Fruit fly (Drosophila melanogaster) whole organism, adult: Measurements from ENCODE around the gene betaTub65B.

ENCODE experiments used
- CG11617 ChIP-seq: fragments of 200-800 bp; sonication (Bioruptor generic); optimal IDR thresholded peaks from 2 replicates; lab custom pipeline; 2017; ENCODE audit warnings: mild to moderate bottlenecking, missing biosample characterization, missing genetic modification reagents, missing genetic modification characterization
- CG12768 ChIP-seq: fragments of 200-800 bp; sonication (Bioruptor generic); optimal IDR thresholded peaks from 2 replicates; lab custom pipeline; 2017; ENCODE audit warnings: missing biosample characterization, missing genetic modification characterization, mild to moderate bottlenecking, moderate library complexity, missing genetic modification reagents
- CG14711 ChIP-seq: fragments of 200-800 bp; sonication (Bioruptor generic); optimal IDR thresholded peaks from 2 replicates; lab custom pipeline; 2018; ENCODE audit warnings: missing biosample characterization, mild to moderate bottlenecking, missing genetic modification characterization, moderate library complexity
- CG1620 ChIP-seq: fragments of 200-800 bp; sonication (Bioruptor generic); optimal IDR thresholded peaks from 2 replicates; lab custom pipeline; 2016; ENCODE audit warnings: missing biosample characterization, missing genetic modification characterization
- CG33017 ChIP-seq: fragments of 200-800 bp; sonication (Bioruptor generic); optimal IDR thresholded peaks from 2 replicates; lab custom pipeline; 2018; ENCODE audit warnings: missing biosample characterization, mild to moderate bottlenecking, missing genetic modification characterization, moderate library complexity
- CG5204 ChIP-seq: fragments of 200-800 bp; sonication (Bioruptor generic); optimal IDR thresholded peaks from 2 replicates; lab custom pipeline; 2016; ENCODE audit warnings: missing biosample characterization, missing genetic modification characterization
- CG7045 ChIP-seq: fragments of 200-800 bp; sonication (Bioruptor generic); optimal IDR thresholded peaks from 2 replicates; lab custom pipeline; 2017; ENCODE audit warnings: missing biosample characterization, mild to moderate bottlenecking, missing genetic modification characterization
- CG7101 ChIP-seq: fragments of 200-800 bp; sonication (Bioruptor generic); optimal IDR thresholded peaks from 2 replicates; lab custom pipeline; 2018; ENCODE audit warnings: missing biosample characterization, mild to moderate bottlenecking, missing genetic modification characterization, moderate library complexity
- Clk ChIP-seq: fragments of 200-800 bp; sonication (Bioruptor generic); optimal IDR thresholded peaks from 2 replicates; lab custom pipeline; 2017; ENCODE audit warnings: missing biosample characterization, missing genetic modification characterization
- Crg-1 ChIP-seq: fragments of 200-800 bp; sonication (Bioruptor generic); optimal IDR thresholded peaks from 2 replicates; lab custom pipeline; 2016; ENCODE audit warnings: missing biosample characterization, missing genetic modification characterization
- Hr96 ChIP-seq: fragments of 200-800 bp; sonication (Bioruptor generic); optimal IDR thresholded peaks from 2 replicates; lab custom pipeline; 2016; ENCODE audit warnings: missing biosample characterization, missing genetic modification characterization
- Mnt ChIP-seq: fragments of 200-800 bp; sonication (Bioruptor generic); optimal IDR thresholded peaks from 2 replicates; lab custom pipeline; 2016; ENCODE audit warnings: missing biosample characterization, mild to moderate bottlenecking, missing genetic modification characterization
- bab1 ChIP-seq: fragments of 200-800 bp; sonication (Bioruptor generic); optimal IDR thresholded peaks from 3 replicates; lab custom pipeline; 2019; ENCODE audit warnings: missing biosample characterization, mild to moderate bottlenecking, missing genetic modification characterization, moderate library complexity
- cic ChIP-seq: fragments of 200-800 bp; sonication (Bioruptor generic); optimal IDR thresholded peaks from 2 replicates; lab custom pipeline; 2017; ENCODE audit warnings: missing biosample characterization, mild to moderate bottlenecking, missing genetic modification characterization, moderate library complexity
- cnc ChIP-seq, 2 experiments: fragments of >200 bp; optimal IDR thresholded peaks; 2 replicates each; lab custom pipeline; 2017
- kay ChIP-seq: fragments of 200-800 bp; sonication (Bioruptor generic); peaks from one replicate; lab custom pipeline; 2016; ENCODE audit warnings: missing biosample characterization, missing genetic modification characterization, borderline replicate concordance
- ovo ChIP-seq: fragments of 200-800 bp; sonication (Bioruptor generic); optimal IDR thresholded peaks from 2 replicates; lab custom pipeline; 2016; ENCODE audit warnings: missing biosample characterization, missing genetic modification characterization
- pad ChIP-seq: fragments of 200-800 bp; sonication (Bioruptor generic); optimal IDR thresholded peaks from 3 replicates; lab custom pipeline; 2017; ENCODE audit warnings: missing biosample characterization, missing genetic modification characterization, mild to moderate bottlenecking, moderate library complexity, missing genetic modification reagents
- tj ChIP-seq: fragments of 200-800 bp; sonication (Bioruptor generic); optimal IDR thresholded peaks from 3 replicates; lab custom pipeline; 2017; ENCODE audit warnings: missing biosample characterization, mild to moderate bottlenecking, missing genetic modification characterization, moderate library complexity
- toe ChIP-seq: fragments of 200-800 bp; sonication (Bioruptor generic); optimal IDR thresholded peaks from 2 replicates; lab custom pipeline; 2016; ENCODE audit warnings: missing biosample characterization, missing genetic modification characterization

The betaTub65B gene

dm6 chr3L:6522785-6523184, 7.7 kb upstream of the betaTub65B start:
- no peak for TF ChIP-seq CG5204 (GFP tag; lab: Kevin White, UChicago)
- peak; percentile 89 for TF ChIP-seq ovo
- no peak for TF ChIP-seq Hr96
- TF ChIP-seq bab1 (GFP tag; lab: Kevin White, UChicago): no peak
- TF ChIP-seq toe (GFP tag; lab: Kevin White, UChicago): peak; percentile 44
- TF ChIP-seq tj (GFP tag; lab: Kevin White, UChicago): peak; percentile 34
- peak; percentile 59 for TF ChIP-seq pad (GFP tag; lab: Kevin White, UChicago)
- TF ChIP-seq cic (GFP tag; lab: Kevin White, UChicago): peak; percentile 98
- peak; percentile 89 for TF ChIP-seq CG11617 (GFP tag; lab: Kevin White, UChicago)
- peak; percentile 81 for TF ChIP-seq kay (GFP tag; lab: Kevin White, UChicago)
- peak; percentile 69 for TF ChIP-seq CG14711 (tag; lab: Kevin White, UChicago)
- peak; percentile 93 for TF ChIP-seq CG12768 (GFP tag; lab: Kevin White, UChicago)
- peak; percentile 88 for TF ChIP-seq CG7101 (tag; lab: Kevin White, UChicago)
- no peak for TF ChIP-seq cnc (optimal IDR thresholded peaks at IDR 0.05; lab: Kevin White, UChicago)
- peak; percentile 89 for TF ChIP-seq CG33017 (tag; lab: Kevin White, UChicago)
- TF ChIP-seq CG7045 (GFP tag; lab: Kevin White, UChicago): peak; percentile 84
- TF ChIP-seq CG1620 (GFP tag; lab: Kevin White, UChicago): peak; percentile 44
- TF ChIP-seq Crg-1: peak; percentile 93
- peak; percentile 61 for TF ChIP-seq Mnt
- peak; percentile 58 for TF ChIP-seq Clk (GFP tag; lab: Kevin White, UChicago)

- TF ChIP-seq cic (GFP tag; lab: Kevin White, UChicago) (no peak), CG5204 (GFP tag; lab: Kevin White, UChicago) (peak; percentile 35), Mnt (peak; percentile 65), CG1620 (GFP tag; lab: Kevin White, UChicago) (peak; percentile 13), kay (GFP tag; lab: Kevin White, UChicago) (peak; percentile 88), pad (GFP tag; lab: Kevin White, UChicago) (no peak), bab1 (GFP tag; lab: Kevin White, UChicago) (peak; percentile 22), CG14711 (tag; lab: Kevin White, UChicago) (peak; percentile 13), toe (GFP tag; lab: Kevin White, UChicago) (no peak), Crg-1 (no peak), CG12768 (GFP tag; lab: Kevin White, UChicago) (no peak), tj (GFP tag; lab: Kevin White, UChicago) (peak; percentile 30), ovo (no peak)
Observed at dm6 chr3L:6550178-6550977, 19.8 kb downstream of the betaTub65B start, which contains the start of gene MCU. Gene MCU, plus strand, starts transcription at chr3L:6550738.

- TF ChIP-seq Crg-1 (no peak), pad (GFP tag; lab: Kevin White, UChicago) (peak; percentile 72), Clk (GFP tag; lab: Kevin White, UChicago) (no peak), kay (GFP tag; lab: Kevin White, UChicago) (no peak)
Observed at dm6 chr3L:6550978-6551339, 20.4 kb downstream of the betaTub65B start.

- TF ChIP-seq CG33017 (tag; lab: Kevin White, UChicago): no peak
- no peak for TF ChIP-seq CG12768 (GFP tag; lab: Kevin White, UChicago)
- no peak for TF ChIP-seq pad (GFP tag; lab: Kevin White, UChicago)
- TF ChIP-seq toe (GFP tag; lab: Kevin White, UChicago): no peak
Observed at dm6 chr3L:6551816-6552371, 21.4 kb downstream of the betaTub65B start.

dm6 chr3L:6552420-6552819, 21.9 kb downstream of the betaTub65B start:
- TF ChIP-seq cnc (optimal IDR thresholded peaks at IDR 0.05; lab: Kevin White, UChicago) (no peak), Crg-1 (no peak), CG14711 (tag; lab: Kevin White, UChicago) (no peak), CG5204 (GFP tag; lab: Kevin White, UChicago) (no peak), CG11617 (GFP tag; lab: Kevin White, UChicago) (no peak), CG33017 (tag; lab: Kevin White, UChicago) (no peak), CG7045 (GFP tag; lab: Kevin White, UChicago) (no peak), CG12768 (GFP tag; lab: Kevin White, UChicago) (no peak), CG7101 (tag; lab: Kevin White, UChicago) (no peak)

dm6 chr3L:6552968-6553402, 22.5 kb downstream of the betaTub65B start:
- TF ChIP-seq tj (GFP tag; lab: Kevin White, UChicago) (peak; percentile 95), Hr96 (peak; percentile 81), CG1620 (GFP tag; lab: Kevin White, UChicago) (peak; percentile 80), CG11617 (GFP tag; lab: Kevin White, UChicago) (peak; percentile 93), Crg-1 (peak; percentile 72), CG5204 (GFP tag; lab: Kevin White, UChicago) (peak; percentile 91), Mnt (peak; percentile 83), CG14711 (tag; lab: Kevin White, UChicago) (peak; percentile 92), CG7101 (tag; lab: Kevin White, UChicago) (peak; percentile 96), cnc (optimal IDR thresholded peaks at IDR 0.05; lab: Kevin White, UChicago) (no peak), kay (GFP tag; lab: Kevin White, UChicago) (peak; percentile 99), ovo (peak; percentile 87), cic (GFP tag; lab: Kevin White, UChicago) (peak; percentile 92), toe (GFP tag; lab: Kevin White, UChicago) (peak; percentile 90), CG7045 (GFP tag; lab: Kevin White, UChicago) (peak; percentile 95), Clk (GFP tag; lab: Kevin White, UChicago) (peak; percentile 82), CG12768 (GFP tag; lab: Kevin White, UChicago) (peak; percentile 91), pad (GFP tag; lab: Kevin White, UChicago) (peak; percentile 76), CG33017 (tag; lab: Kevin White, UChicago) (peak; percentile 95), bab1 (GFP tag; lab: Kevin White, UChicago) (peak; percentile 92)
